Worm (Caenorhabditis elegans): Measurements from ENCODE around the gene srh-34.

- TF ChIP-seq dmd-4 (tag; optimal IDR thresholded peaks at IDR 0.05; ENCODE audit: borderline replicate concordance) (no peak), che-1 (tag; optimal IDR thresholded peaks at IDR 0.05) (no peak), ceh-34 (tag; optimal IDR thresholded peaks at IDR 0.05) (no peak)
These were observed 42.8 kb upstream of the srh-34 start, which contains the start of gene nhr-106 for ce11 chrV:489320-489719.

All from whole organism, late embryonic.